Worm (Caenorhabditis elegans): ENCODE results near the gene F56B3.2.

DNA sequence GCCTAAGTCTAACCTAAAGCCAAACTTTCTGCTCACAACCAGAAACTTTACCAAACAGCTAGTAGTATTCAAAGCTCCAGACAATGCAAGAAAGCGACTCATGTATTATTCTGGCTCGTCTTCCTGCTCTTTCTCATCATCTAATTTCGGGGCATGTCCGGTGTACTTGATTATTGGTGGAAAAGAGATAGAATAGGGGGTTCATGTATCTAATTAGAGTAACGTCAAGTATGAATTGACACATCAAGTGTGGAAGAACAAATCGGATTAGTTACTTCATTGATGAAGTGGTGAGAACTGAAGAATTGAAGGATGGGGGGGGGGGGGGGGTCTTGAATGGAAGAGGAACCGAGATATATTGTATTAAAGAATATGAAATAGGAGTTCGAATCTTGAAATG is 53.0 kb downstream of the F56B3.2 start:
- no peak for TF ChIP-seq pha-4 (tag; optimal IDR thresholded peaks at IDR 0.05)
- no peak for TF ChIP-seq lin-15B (tag; optimal IDR thresholded peaks at IDR 0.05)
- TF ChIP-seq ZK546.5 (tag; optimal IDR thresholded peaks at IDR 0.05) = no peak
- no peak for TF ChIP-seq R02D3.7 (tag; optimal IDR thresholded peaks at IDR 0.05)

Measured in whole organism, L3 larva.